Fruit fly (Drosophila melanogaster) whole organism: ENCODE data around the gene CG18577.

Experiments used
- CG8478 ChIP-seq: fragments of >200 bp; optimal IDR thresholded peaks from 2 replicates; lab custom pipeline; 2018; ENCODE audit warnings: inconsistent platforms
- Dll ChIP-seq: fragments of >200 bp; optimal IDR thresholded peaks from 2 replicates; lab custom pipeline; 2017
- EcR ChIP-seq, 2 experiments: fragments of >200 bp; optimal IDR thresholded peaks; 2 replicates each; lab custom pipeline; 2017; ENCODE audit warnings: missing biosample characterization in 2 of 2, missing genetic modification characterization in 2 of 2, missing genetic modification reagents in 2 of 2
- pan ChIP-seq: fragments of >200 bp; optimal IDR thresholded peaks from 2 replicates; lab custom pipeline; 2017
- psq ChIP-seq: fragments of >200 bp; optimal IDR thresholded peaks from 2 replicates; lab custom pipeline; 2017
- usp ChIP-seq: fragments of >200 bp; optimal IDR thresholded peaks from 2 replicates; lab custom pipeline; 2017; ENCODE audit warnings: missing biosample characterization, missing genetic modification characterization, mixed read lengths

CG18577 gene

DNA sequence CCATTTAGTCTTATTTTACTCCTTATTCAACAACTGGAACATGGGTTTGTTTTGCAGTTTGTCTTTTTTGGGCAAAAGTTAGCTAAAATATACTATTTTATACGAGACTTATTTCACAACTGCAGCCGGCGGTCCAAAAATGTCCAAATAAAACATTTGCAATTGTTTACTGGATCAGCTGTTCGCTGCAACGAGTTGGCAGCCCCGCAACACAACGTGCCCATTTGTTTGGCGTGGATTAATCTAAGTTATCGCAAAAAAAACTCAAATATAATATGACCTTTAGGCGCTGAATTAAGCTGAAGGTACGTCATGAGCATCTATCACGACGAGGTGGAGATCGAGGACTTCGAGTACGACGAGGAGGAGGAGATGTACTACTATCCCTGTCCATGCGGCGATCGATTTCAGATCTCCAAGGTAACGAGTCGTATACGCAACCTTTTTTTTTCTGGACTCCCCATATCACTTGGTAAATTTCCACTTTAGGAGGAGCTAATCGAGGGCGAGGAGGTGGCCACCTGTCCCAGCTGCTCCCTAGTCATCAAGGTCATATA lies 35.9 kb downstream of the CG18577 start, which contains the start of the genes CG17187 and Dph3:
TSS of gene CG17187 (minus strand) at position 175 of the 557 bp plus-strand sequence.
TSS of gene Dph3 (plus strand) at position 208 of the 557 bp plus-strand sequence.
- no peak for TF ChIP-seq CG8478 (lab: Kevin White, UChicago)
- TF ChIP-seq Dll (lab: Kevin White, UChicago): no peak
- TF ChIP-seq EcR (GFP tag; optimal IDR thresholded peaks at IDR 0.05; lab: Kevin White, UChicago): no peak
- TF ChIP-seq psq (lab: Kevin White, UChicago): no peak
- no peak for TF ChIP-seq pan (lab: Kevin White, UChicago)
- no peak for TF ChIP-seq usp

DNA sequence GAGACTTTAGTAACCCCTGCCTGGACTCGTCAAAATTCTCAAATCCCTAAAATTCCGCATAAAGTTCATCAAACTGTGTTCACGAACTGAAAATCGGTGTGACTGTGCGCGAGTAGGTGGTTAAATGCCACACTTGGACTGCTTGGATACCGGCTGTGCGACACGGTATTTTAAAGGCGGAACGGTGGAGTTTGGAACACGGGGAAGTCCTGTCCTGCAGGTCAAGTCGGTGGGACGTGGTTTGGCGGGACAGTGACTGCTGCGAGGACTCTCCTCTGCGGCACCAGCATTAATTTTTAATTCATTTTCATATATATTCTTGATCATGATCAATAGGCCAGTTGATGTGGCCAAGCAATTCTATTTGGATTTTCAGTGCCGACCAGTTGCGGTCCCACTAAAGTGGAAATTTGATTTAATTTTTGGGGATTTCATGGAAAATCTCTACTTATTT lies 39.1 kb downstream of the CG18577 start, which contains the start of the genes Arfip and CG17721:
TSS of gene Arfip (minus strand) at position 96 of the 454 bp plus-strand sequence.
TSS of gene CG17721 (plus strand) at position 223 of the 454 bp plus-strand sequence.
- TF ChIP-seq pan (lab: Kevin White, UChicago) (no peak), Dll (lab: Kevin White, UChicago) (no peak), psq (lab: Kevin White, UChicago) (no peak)

DNA sequence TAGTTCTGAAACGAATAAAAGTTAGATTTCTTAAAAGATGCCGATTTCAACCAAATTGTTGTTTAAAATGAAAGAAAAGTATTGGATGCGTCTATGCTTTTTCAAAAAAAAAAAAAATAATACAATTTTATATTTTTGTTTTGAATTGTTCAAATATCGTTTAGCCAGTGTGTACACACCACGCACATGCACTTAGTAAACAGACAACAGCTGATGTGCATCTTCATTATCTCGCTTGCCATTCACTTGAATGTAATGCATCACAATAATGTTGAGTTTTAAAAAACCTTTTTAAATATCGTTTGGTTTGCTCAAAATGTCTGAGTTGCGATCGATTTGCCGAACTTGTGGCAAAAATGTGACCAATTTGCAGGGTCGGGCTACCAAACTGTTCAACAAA lies 40.1 kb downstream of the CG18577 start, which contains the start of gene CG31441:
TSS of gene CG31441 (plus strand) at position 246 of the 400 bp plus-strand sequence.
- TF ChIP-seq CG8478 (lab: Kevin White, UChicago) (no peak), pan (lab: Kevin White, UChicago) (no peak), Dll (lab: Kevin White, UChicago) (no peak), psq (lab: Kevin White, UChicago) (no peak), usp (no peak), EcR (GFP tag; optimal IDR thresholded peaks at IDR 0.05; lab: Kevin White, UChicago) (no peak)

DNA sequence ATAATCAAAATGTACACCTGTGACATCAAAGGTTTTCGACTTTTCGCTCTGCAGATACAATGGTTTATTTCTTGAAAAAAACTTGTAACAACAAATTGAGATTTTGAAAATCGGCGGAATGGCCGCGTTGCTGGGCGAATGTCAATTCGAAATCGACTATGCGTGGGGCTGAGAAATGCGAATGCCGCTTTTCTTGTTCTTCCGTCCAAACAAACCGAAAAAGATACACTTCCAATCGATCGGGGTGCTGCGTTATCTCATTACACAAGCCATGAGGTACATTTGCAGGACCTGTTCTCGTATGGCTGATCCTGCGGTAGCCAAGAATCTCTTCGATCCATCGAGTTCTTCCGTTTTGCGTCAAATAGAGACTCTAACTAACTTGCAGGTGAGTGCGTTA lies 41.7 kb downstream of the CG18577 start, which contains the start of gene CG31388:
TSS of gene CG31388 (plus strand) at position 218 of the 400 bp plus-strand sequence.
- TF ChIP-seq psq (lab: Kevin White, UChicago) (no peak), EcR (GFP tag; optimal IDR thresholded peaks at IDR 0.05; lab: Kevin White, UChicago) (no peak), CG8478 (lab: Kevin White, UChicago) (no peak), usp (no peak), Dll (lab: Kevin White, UChicago) (no peak), pan (lab: Kevin White, UChicago) (no peak)

DNA sequence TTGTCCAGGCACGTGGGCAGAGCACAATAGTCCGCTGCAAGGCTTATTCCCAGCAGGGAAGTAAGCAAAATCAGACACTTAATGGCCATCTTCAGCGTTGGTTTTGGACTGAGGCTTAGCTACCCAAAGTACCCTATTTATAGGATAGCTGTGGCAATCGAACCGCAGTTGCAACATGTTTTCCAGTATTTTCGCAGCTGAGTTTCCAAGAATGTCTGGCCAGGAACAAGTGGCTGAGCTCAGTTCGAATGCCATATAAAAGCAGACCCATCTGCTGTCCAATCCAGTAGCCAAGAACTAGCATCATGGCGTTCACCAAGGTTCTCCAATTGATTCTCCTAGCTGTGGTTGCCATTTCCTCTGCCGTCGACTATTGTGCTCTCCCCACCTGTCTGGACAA lies 45.0 kb downstream of the CG18577 start, which contains the start of the genes scpr-B and scpr-A:
TSS of gene scpr-B (minus strand) at position 101 of the 400 bp plus-strand sequence.
TSS of gene scpr-A (plus strand) at position 293 of the 400 bp plus-strand sequence.
- no peak for TF ChIP-seq psq (lab: Kevin White, UChicago)
- TF ChIP-seq EcR (GFP tag; optimal IDR thresholded peaks at IDR 0.05; lab: Kevin White, UChicago): no peak

DNA sequence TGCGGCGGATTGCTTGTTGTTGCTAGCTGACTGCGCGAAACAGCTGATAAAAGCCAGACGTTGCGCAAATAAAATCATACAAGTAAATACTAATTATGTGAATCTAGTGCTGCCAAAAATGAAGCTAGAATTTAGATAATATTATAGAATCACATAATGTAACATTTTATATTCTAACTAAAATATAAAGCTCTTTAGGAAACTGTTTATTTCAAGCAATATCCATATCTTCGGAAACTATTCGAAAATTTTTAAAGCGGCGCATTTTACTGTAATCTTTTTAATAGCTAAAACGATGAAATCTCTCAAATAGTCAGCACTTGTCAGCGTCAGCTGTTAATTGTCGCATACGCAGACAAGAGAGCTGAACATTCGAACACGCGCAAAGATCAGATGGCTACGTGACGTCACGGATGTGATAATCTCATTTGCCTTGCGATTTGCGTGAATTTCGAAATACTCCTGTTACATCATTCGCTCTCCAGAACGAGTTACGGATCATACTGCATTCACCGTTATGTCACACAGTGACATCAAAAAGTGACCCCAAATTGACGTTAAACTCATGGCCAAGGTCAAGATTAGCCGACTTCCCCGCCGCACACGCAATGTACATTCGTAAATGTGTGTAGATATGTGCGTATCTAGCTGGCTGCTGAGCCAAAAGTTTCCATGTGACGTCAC lies 47.3 kb downstream of the CG18577 start:
- TF ChIP-seq psq (lab: Kevin White, UChicago) (no peak), pan (lab: Kevin White, UChicago) (no peak), CG8478 (lab: Kevin White, UChicago) (no peak), Dll (lab: Kevin White, UChicago) (no peak), EcR (GFP tag; optimal IDR thresholded peaks at IDR 0.05; lab: Kevin White, UChicago) (no peak), usp (no peak)

DNA sequence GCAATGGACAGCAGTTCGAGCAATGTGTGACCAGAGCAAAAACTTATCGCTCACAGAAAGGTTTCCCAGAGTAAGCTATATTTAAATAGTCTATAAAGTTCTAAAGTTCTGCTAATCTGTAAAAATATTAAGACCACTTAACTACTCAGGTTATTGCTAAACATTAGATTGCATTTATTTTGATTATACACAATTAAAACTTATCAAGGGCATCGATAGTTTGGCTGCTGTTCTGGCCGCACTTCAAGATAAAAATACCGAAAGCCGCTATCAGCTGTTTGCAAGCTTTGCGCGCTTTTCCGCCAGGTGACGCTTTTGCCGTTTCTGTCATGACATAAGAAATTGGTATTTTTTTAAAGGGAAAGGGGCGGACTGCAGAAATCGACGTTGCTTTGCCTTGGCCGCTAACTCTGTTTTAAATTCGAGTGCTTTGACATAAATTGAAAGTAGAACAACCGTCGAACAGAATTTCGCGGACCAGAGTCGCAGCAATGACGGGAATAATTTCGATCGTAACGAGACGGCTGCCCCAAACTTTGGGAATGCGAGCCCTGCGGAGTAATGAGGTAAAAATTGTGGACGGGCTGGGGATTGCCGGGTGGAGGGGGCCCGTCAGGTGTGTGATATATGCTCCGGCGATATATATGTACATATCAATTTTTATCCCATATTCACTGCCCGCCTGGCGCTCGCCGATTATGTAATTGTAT lies 48.2 kb downstream of the CG18577 start, which contains the start of the genes CG17734 and CG5214:
TSS of gene CG17734 (minus strand) at position 49 of the 710 bp plus-strand sequence.
TSS of gene CG5214 (plus strand) at position 352 of the 710 bp plus-strand sequence.
- TF ChIP-seq usp: no peak

DNA sequence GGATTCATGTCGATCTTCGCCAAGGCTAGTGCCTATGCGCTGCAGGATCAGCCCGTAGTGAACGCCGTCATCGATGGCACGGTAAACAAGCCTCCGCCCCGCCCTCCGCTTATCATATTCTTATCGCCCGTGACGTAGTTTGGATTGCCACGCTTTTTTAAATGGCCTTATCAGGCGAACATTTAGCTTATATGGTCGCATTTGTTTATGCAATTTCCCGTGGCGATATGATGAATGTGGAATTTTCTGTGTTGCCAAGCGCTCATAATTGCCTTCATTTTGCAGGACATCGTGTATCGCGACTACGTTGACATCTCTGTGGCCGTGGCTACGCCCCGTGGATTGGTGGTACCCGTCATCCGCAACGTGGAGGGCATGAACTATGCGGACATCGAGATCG lies 49.9 kb downstream of the CG18577 start:
- TF ChIP-seq usp (no peak), EcR (GFP tag; optimal IDR thresholded peaks at IDR 0.05; lab: Kevin White, UChicago) (no peak), CG8478 (lab: Kevin White, UChicago) (no peak), psq (lab: Kevin White, UChicago) (no peak), pan (lab: Kevin White, UChicago) (no peak), Dll (lab: Kevin White, UChicago) (no peak)

DNA sequence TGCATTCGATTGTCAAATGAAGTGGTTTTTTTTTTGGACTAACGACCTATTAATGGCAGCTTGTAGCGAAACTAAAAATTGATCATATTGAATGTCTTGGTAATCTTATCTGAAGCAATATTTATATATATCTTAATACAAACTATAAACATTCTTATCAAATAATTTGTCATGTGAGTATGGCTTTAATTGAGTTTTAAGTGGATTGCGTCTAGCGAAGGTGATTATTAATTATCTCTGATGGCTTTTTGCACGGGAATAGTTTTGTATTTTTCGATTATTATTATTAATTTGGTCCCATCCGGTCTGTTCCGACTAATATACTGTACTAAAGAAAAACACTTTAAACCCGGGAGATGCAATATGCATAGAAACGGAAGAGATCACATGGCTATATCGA lies 51.0 kb downstream of the CG18577 start:
- no peak for TF ChIP-seq EcR (GFP tag; optimal IDR thresholded peaks at IDR 0.05; lab: Kevin White, UChicago)
- TF ChIP-seq pan (lab: Kevin White, UChicago): no peak
- no peak for TF ChIP-seq CG8478 (lab: Kevin White, UChicago)
- no peak for TF ChIP-seq psq (lab: Kevin White, UChicago)
- no peak for TF ChIP-seq usp
- TF ChIP-seq Dll (lab: Kevin White, UChicago): no peak
